Worm (Caenorhabditis elegans): Measurements from ENCODE around the gene T04F3.3.
A peak's percentile ranks its signal among the peaks of the same experiment; 100 is the strongest.

T04F3.3 gene

ce11 chrV:11758635-11759034 is at the start of gene T04F3.3:
Gene T04F3.3 (plus strand): TSS chrV:11758935.
- no peak for TF ChIP-seq zfp-2 (tag; optimal IDR thresholded peaks at IDR 0.05)
- no peak for TF ChIP-seq ceh-62 (tag; optimal IDR thresholded peaks at IDR 0.05)
- no peak for TF ChIP-seq lin-15B (tag; optimal IDR thresholded peaks at IDR 0.05)
- no peak for TF ChIP-seq Y5F2A.4 (GFP tag; optimal IDR thresholded peaks at IDR 0.05)
- TF ChIP-seq lin-29 (GFP tag; IDR thresholded peaks at IDR 0.05) = no peak
- no peak for TF ChIP-seq ceh-28 (tag; optimal IDR thresholded peaks at IDR 0.05)
- TF ChIP-seq Y75B8A.6 (GFP tag; IDR thresholded peaks at IDR 0.05) = no peak
- no peak for TF ChIP-seq hlh-11 (tag; optimal IDR thresholded peaks at IDR 0.05)
- no peak for TF ChIP-seq pqm-1 (tag; optimal IDR thresholded peaks at IDR 0.05)
- TF ChIP-seq nhr-41 (GFP tag; IDR thresholded peaks at IDR 0.05) = no peak
- no peak for TF ChIP-seq T26A8.4 (GFP tag; IDR thresholded peaks at IDR 0.05)

ce11 chrV:11711751-11712150 is 47.0 kb upstream of the T04F3.3 start:
- TF ChIP-seq unc-130 (GFP tag; optimal IDR thresholded peaks at IDR 0.05) (no peak), skn-1 (tag; optimal IDR thresholded peaks at IDR 0.05) (no peak), nhr-10 (tag; optimal IDR thresholded peaks at IDR 0.05) (no peak), ceh-32 (tag; optimal IDR thresholded peaks at IDR 0.05; ENCODE audit: poor library complexity) (peak; percentile 85), ces-1 (GFP tag; optimal IDR thresholded peaks at IDR 0.05) (no peak), rbr-2 (tag; optimal IDR thresholded peaks at IDR 0.05) (no peak), lin-38 (GFP tag; IDR thresholded peaks at IDR 0.05) (no peak)

ce11 chrV:11715797-11716196 is 42.9 kb upstream of the T04F3.3 start, which contains the start of gene tre-3:
Gene tre-3 (minus strand): TSS chrV:11715903.
- TF ChIP-seq pqm-1 (tag; optimal IDR thresholded peaks at IDR 0.05) (peak; percentile 8), nhr-76 (tag; optimal IDR thresholded peaks at IDR 0.05) (no peak), nhr-28 (tag; optimal IDR thresholded peaks at IDR 0.05) (peak; percentile 12), F49E8.2 (tag; optimal IDR thresholded peaks at IDR 0.05; ENCODE audit: borderline replicate concordance) (no peak), dmd-6 (GFP tag; IDR thresholded peaks at IDR 0.05) (peak; percentile 51; the same call in 1 of the 2 replicates), ceh-62 (tag; optimal IDR thresholded peaks at IDR 0.05) (no peak), unc-62 (GFP tag; optimal IDR thresholded peaks at IDR 0.05 in 1 of 2) (peak in 1 of 2 experiments; percentile 27), unc-62 (tag; optimal IDR thresholded peaks at IDR 0.05) (no peak), aha-1 (tag) (no peak), F44E2.7 (GFP tag; IDR thresholded peaks at IDR 0.05) (no peak), saeg-2 (GFP tag; IDR thresholded peaks at IDR 0.05) (no peak)

ce11 chrV:11716930-11717329 is 41.8 kb upstream of the T04F3.3 start:
- TF ChIP-seq madf-9 (GFP tag; conservative IDR thresholded peaks at IDR 0.05) = no peak
- no peak for TF ChIP-seq zip-2 (tag; optimal IDR thresholded peaks at IDR 0.05)
- TF ChIP-seq fkh-10 (GFP tag; optimal IDR thresholded peaks at IDR 0.05) = no peak
- TF ChIP-seq rbr-2 (tag; optimal IDR thresholded peaks at IDR 0.05) = no peak
- TF ChIP-seq zfp-2 (tag; optimal IDR thresholded peaks at IDR 0.05) = no peak
- TF ChIP-seq T26A8.4 (GFP tag; IDR thresholded peaks at IDR 0.05) = no peak
- TF ChIP-seq hmg-1.1 (GFP tag; IDR thresholded peaks at IDR 0.05) = no peak
- no peak for TF ChIP-seq tag-97 (GFP tag; IDR thresholded peaks at IDR 0.05)
- no peak for TF ChIP-seq jun-1 (tag; optimal IDR thresholded peaks at IDR 0.05)
- no peak for TF ChIP-seq aha-1 (tag)
- TF ChIP-seq ceh-28 (tag; optimal IDR thresholded peaks at IDR 0.05) = no peak
- no peak for TF ChIP-seq nhr-77 (tag; optimal IDR thresholded peaks at IDR 0.05)
- no peak for TF ChIP-seq lir-3 (tag; optimal IDR thresholded peaks at IDR 0.05)
- peak in 1 of 2 experiments; percentile 36 for TF ChIP-seq unc-62 (GFP tag; optimal IDR thresholded peaks at IDR 0.05 in 1 of 2)
- TF ChIP-seq unc-62 (tag; optimal IDR thresholded peaks at IDR 0.05) = no peak
- no peak for TF ChIP-seq zfp-3 (GFP tag; conservative IDR thresholded peaks at IDR 0.05)
- TF ChIP-seq pqm-1 (tag; optimal IDR thresholded peaks at IDR 0.05) = peak; percentile 83
- no peak for TF ChIP-seq nhr-41 (GFP tag; IDR thresholded peaks at IDR 0.05)
- TF ChIP-seq lin-39 (tag; optimal IDR thresholded peaks at IDR 0.05) = no peak
- TF ChIP-seq duxl-1 (tag; optimal IDR thresholded peaks at IDR 0.05; ENCODE audit: poor library complexity) = no peak
- TF ChIP-seq nhr-102 (tag; optimal IDR thresholded peaks at IDR 0.05) = no peak
- no peak for TF ChIP-seq egl-27 (tag; optimal IDR thresholded peaks at IDR 0.05)
- peak; percentile 66; the same call in 1 of the 2 replicates for TF ChIP-seq php-3 (GFP tag; IDR thresholded peaks at IDR 0.05)
- TF ChIP-seq nhr-28 (tag; optimal IDR thresholded peaks at IDR 0.05) = peak; percentile 37
- TF ChIP-seq arid-1 (GFP tag; conservative IDR thresholded peaks at IDR 0.05) = no peak
